Fruit fly (Drosophila melanogaster): ENCODE results near the gene CG12691.

DNA sequence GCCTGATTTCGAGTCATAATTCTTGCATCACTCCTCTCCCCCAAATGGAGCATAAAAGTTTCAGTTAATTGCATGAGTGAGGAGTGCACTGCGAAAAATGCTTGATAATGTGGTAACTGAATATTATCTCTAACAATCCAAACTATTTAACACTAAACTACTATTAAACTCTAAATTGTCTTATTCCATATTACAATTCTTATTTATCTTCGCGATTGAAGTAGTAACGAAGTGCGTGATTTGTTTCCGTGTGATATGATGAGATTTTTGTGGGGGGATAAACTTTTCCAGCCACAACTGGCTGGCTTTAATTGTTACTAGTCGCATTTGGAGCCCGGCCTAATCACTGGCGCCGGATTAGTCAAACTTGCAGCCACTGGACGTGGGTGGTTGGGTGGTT, 1.6 kb upstream of the CG12691 start:
- TF ChIP-seq CG8478 (optimal IDR thresholded peaks at IDR 0.05) (no peak), psq (optimal IDR thresholded peaks at IDR 0.05) (no peak)
